Fruit fly (Drosophila melanogaster): ENCODE data around the gene CG5815.

Gene CG5815

dm6 chr3R:27129580-27130385, 17.4 kb downstream of the CG5815 start:
- TF ChIP-seq dsf (GFP tag; optimal IDR thresholded peaks at IDR 0.05; ENCODE audit: borderline replicate concordance) (no peak), rgr (GFP tag; optimal IDR thresholded peaks at IDR 0.05) (peak; percentile 64), dl (GFP tag; optimal IDR thresholded peaks at IDR 0.05; ENCODE audit: insufficient read depth in 1 of 2, partially characterized antibody in 2 of 2) (no peak), CrebA (GFP tag; optimal IDR thresholded peaks at IDR 0.05; ENCODE audit: borderline replicate concordance) (no peak), Vsx2 (GFP tag; optimal IDR thresholded peaks at IDR 0.05; ENCODE audit: partially characterized antibody) (peak; percentile 30), sage (GFP tag; optimal IDR thresholded peaks at IDR 0.05) (peak; percentile 2), Dif (GFP tag; optimal IDR thresholded peaks at IDR 0.05; ENCODE audit: partially characterized antibody) (peak; percentile 23), HLH106 (tag; optimal IDR thresholded peaks at IDR 0.05) (peak; percentile 66), woc (GFP tag; optimal IDR thresholded peaks at IDR 0.05) (peak; percentile 62), ey (GFP tag; optimal IDR thresholded peaks at IDR 0.05) (peak; percentile 65), Jra (GFP tag; optimal IDR thresholded peaks at IDR 0.05) (peak; percentile 66), fru (GFP tag; optimal IDR thresholded peaks at IDR 0.05) (peak; percentile 75), Hnf4 (GFP tag; optimal IDR thresholded peaks at IDR 0.05) (peak; percentile 31), Sp1 (GFP tag; optimal IDR thresholded peaks at IDR 0.05) (peak; percentile 60), Myc (optimal IDR thresholded peaks at IDR 0.05) (no peak), Abd-B (GFP tag; optimal IDR thresholded peaks at IDR 0.05) (no peak), GATAd (GFP tag; optimal IDR thresholded peaks at IDR 0.05) (no peak), Mio (GFP tag; optimal IDR thresholded peaks at IDR 0.05) (no peak), h (GFP tag; optimal IDR thresholded peaks at IDR 0.05) (peak; percentile 79), sv (GFP tag; optimal IDR thresholded peaks at IDR 0.05) (no peak), lola (GFP tag; optimal IDR thresholded peaks at IDR 0.05) (no peak), tai (GFP tag; optimal IDR thresholded peaks at IDR 0.05) (no peak), br (GFP tag; optimal IDR thresholded peaks at IDR 0.05) (peak; percentile 61), Hr83 (GFP tag; optimal IDR thresholded peaks at IDR 0.05; ENCODE audit: poor library complexity, severe bottlenecking) (peak; percentile 82), CG32264 (GFP tag; optimal IDR thresholded peaks at IDR 0.05) (peak; percentile 16), brk (GFP tag; optimal IDR thresholded peaks at IDR 0.05) (no peak), jim (GFP tag; optimal IDR thresholded peaks at IDR 0.05) (peak; percentile 82), Dfd (GFP tag; optimal IDR thresholded peaks at IDR 0.05) (no peak), dmrt93B (GFP tag; optimal IDR thresholded peaks at IDR 0.05) (peak; percentile 29), psq (GFP tag; optimal IDR thresholded peaks at IDR 0.05) (peak; percentile 73), OdsH (GFP tag; optimal IDR thresholded peaks at IDR 0.05) (peak; percentile 60), usp (GFP tag; optimal IDR thresholded peaks at IDR 0.05) (no peak), CG9705 (GFP tag; optimal IDR thresholded peaks at IDR 0.05) (no peak), N (GFP tag; optimal IDR thresholded peaks at IDR 0.05) (no peak), Hr78 (GFP tag; optimal IDR thresholded peaks at IDR 0.05) (no peak), foxo (GFP tag; optimal IDR thresholded peaks at IDR 0.05) (peak in 1 of 2 experiments; percentile 75), pan (optimal IDR thresholded peaks at IDR 0.05) (no peak), Rel (GFP tag; optimal IDR thresholded peaks at IDR 0.05) (peak; percentile 82), Rel (tag; optimal IDR thresholded peaks at IDR 0.05) (peak; percentile 62)

dm6 chr3R:27130551-27131161, 18.3 kb downstream of the CG5815 start:
- no peak for TF ChIP-seq usp (GFP tag; optimal IDR thresholded peaks at IDR 0.05)
- TF ChIP-seq dl (GFP tag; optimal IDR thresholded peaks at IDR 0.05; ENCODE audit: insufficient read depth in 1 of 2, partially characterized antibody in 2 of 2) = no peak
- peak; percentile 35 for TF ChIP-seq Dif (GFP tag; optimal IDR thresholded peaks at IDR 0.05; ENCODE audit: partially characterized antibody)
- no peak for TF ChIP-seq Rel (GFP tag; optimal IDR thresholded peaks at IDR 0.05)
- TF ChIP-seq Rel (tag; optimal IDR thresholded peaks at IDR 0.05) = peak; percentile 94
- TF ChIP-seq dsf (GFP tag; optimal IDR thresholded peaks at IDR 0.05; ENCODE audit: borderline replicate concordance) = no peak
- TF ChIP-seq Sp1 (GFP tag; optimal IDR thresholded peaks at IDR 0.05) = no peak
- TF ChIP-seq h (GFP tag; optimal IDR thresholded peaks at IDR 0.05) = no peak
- no peak for TF ChIP-seq sage (GFP tag; optimal IDR thresholded peaks at IDR 0.05)
- no peak for TF ChIP-seq Hnf4 (GFP tag; optimal IDR thresholded peaks at IDR 0.05)
- no peak for TF ChIP-seq br (GFP tag; optimal IDR thresholded peaks at IDR 0.05)

Measured in whole organism, wandering third instar larva.